Worm (Caenorhabditis elegans) whole organism, early embryonic: Measurements from ENCODE around the gene srw-51.

Source experiments
- B0310.2 ChIP-seq: sonication (generic microtip); optimal IDR thresholded peaks from 2 replicates; lab custom pipeline; 2016; ENCODE audit warnings: mild to moderate bottlenecking, missing genetic modification characterization, missing compliant biosample characterization
- F13C5.2 ChIP-seq: sonication (generic microtip); optimal IDR thresholded peaks from 2 replicates; lab custom pipeline; 2017; ENCODE audit warnings: mild to moderate bottlenecking, missing genetic modification characterization, inconsistent platforms, missing compliant biosample characterization
- aly-1 ChIP-seq: sonication (generic microtip); optimal IDR thresholded peaks from 2 replicates; lab custom pipeline; 2016; ENCODE audit warnings: missing genetic modification characterization, missing compliant biosample characterization
- ama-1 ChIP-seq: fragments of 150-350 bp; optimal IDR thresholded peaks from 2 replicates; lab custom pipeline; 2014
- ceh-13 ChIP-seq: fragments of 200-800 bp; sonication (Bioruptor generic); optimal IDR thresholded peaks from 2 replicates; lab custom pipeline; 2018; ENCODE audit warnings: mild to moderate bottlenecking, missing genetic modification characterization, missing compliant biosample characterization
- ets-7 ChIP-seq: sonication (generic microtip); optimal IDR thresholded peaks from 2 replicates; lab custom pipeline; 2016; ENCODE audit warnings: missing genotype, missing genetic modification characterization, missing compliant biosample characterization
- flt-1 ChIP-seq: fragments of 200-800 bp; sonication (Bioruptor generic); IDR thresholded peaks from 2 replicates; pipeline ENCODE4 v1.3.6; 2022; ENCODE audit warnings: missing genetic modification characterization, missing compliant biosample characterization
- hmbx-1 ChIP-seq: sonication (generic microtip); optimal IDR thresholded peaks from 2 replicates; lab custom pipeline; 2016; ENCODE audit warnings: mild to moderate bottlenecking, missing genetic modification characterization, missing compliant biosample characterization
- hnd-1 ChIP-seq: sonication (generic microtip); optimal IDR thresholded peaks from 2 replicates; lab custom pipeline; 2016; ENCODE audit warnings: missing genetic modification characterization, missing compliant biosample characterization
- pes-1 ChIP-seq: fragments of 200-800 bp; sonication (Bioruptor generic); IDR thresholded peaks from 2 replicates; pipeline ENCODE4 v1.3.6; 2022; ENCODE audit warnings: missing genetic modification reagents, missing genetic modification characterization, missing compliant biosample characterization
- sea-1 ChIP-seq: fragments of 200-800 bp; sonication (Bioruptor generic); conservative IDR thresholded peaks from 2 replicates; pipeline ENCODE4 v1.3.6; 2022; ENCODE audit warnings: missing genetic modification characterization, missing compliant biosample characterization
- tbx-11 ChIP-seq: fragments of 200-800 bp; sonication (Bioruptor generic); IDR thresholded peaks from 2 replicates; pipeline ENCODE4 v1.3.6; 2022; ENCODE audit warnings: missing genetic modification characterization, missing compliant biosample characterization
- tbx-37 ChIP-seq: fragments of 200-800 bp; sonication (Bioruptor generic); conservative IDR thresholded peaks from 2 replicates; pipeline ENCODE4 v1.3.6; 2022; ENCODE audit warnings: missing genetic modification reagents, missing genetic modification characterization, missing compliant biosample characterization
- tra-4 ChIP-seq: sonication (generic microtip); optimal IDR thresholded peaks from 2 replicates; lab custom pipeline; 2017; ENCODE audit warnings: missing genetic modification characterization, missing compliant biosample characterization

- no peak for TF ChIP-seq tbx-11 (GFP tag; lab: Robert Waterston, UW)
- TF ChIP-seq ceh-13 (GFP tag; lab: Kevin White, UChicago): no peak
- TF ChIP-seq ets-7 (tag; lab: Kevin White, UChicago): no peak
- no peak for TF ChIP-seq ama-1 (lab: Kevin White, UChicago)
- TF ChIP-seq tra-4 (tag; lab: Kevin White, UChicago): no peak
- no peak for TF ChIP-seq tbx-37 (GFP tag; lab: Robert Waterston, UW)
- no peak for TF ChIP-seq pes-1 (GFP tag; lab: Robert Waterston, UW)
- TF ChIP-seq sea-1 (GFP tag; lab: Robert Waterston, UW): no peak
- no peak for TF ChIP-seq B0310.2 (tag; lab: Kevin White, UChicago)
- TF ChIP-seq hmbx-1 (tag; lab: Kevin White, UChicago): no peak
- TF ChIP-seq flt-1 (GFP tag; lab: Robert Waterston, UW): no peak
- no peak for TF ChIP-seq aly-1 (tag; lab: Kevin White, UChicago)
- TF ChIP-seq F13C5.2: no peak
- no peak for TF ChIP-seq hnd-1 (tag; lab: Kevin White, UChicago)
Measured at ce11 chrV:17159430-17159924, 11.2 kb downstream of the srw-51 start, which contains the start of gene F40D4.12.
